Fruit fly (Drosophila melanogaster) whole organism, adult: Measurements from ENCODE around the gene fend.

Experiments
- Crg-1 ChIP-seq: fragments of 200-800 bp; sonication (Bioruptor generic); optimal IDR thresholded peaks from 2 replicates; lab custom pipeline; 2016; ENCODE audit warnings: missing biosample characterization, missing genetic modification characterization
- Hr96 ChIP-seq: fragments of 200-800 bp; sonication (Bioruptor generic); optimal IDR thresholded peaks from 2 replicates; lab custom pipeline; 2016; ENCODE audit warnings: missing biosample characterization, missing genetic modification characterization
- bab1 ChIP-seq: fragments of 200-800 bp; sonication (Bioruptor generic); optimal IDR thresholded peaks from 3 replicates; lab custom pipeline; 2019; ENCODE audit warnings: missing biosample characterization, mild to moderate bottlenecking, missing genetic modification characterization, moderate library complexity
- kay ChIP-seq: fragments of 200-800 bp; sonication (Bioruptor generic); peaks from one replicate; lab custom pipeline; 2016; ENCODE audit warnings: missing biosample characterization, missing genetic modification characterization, borderline replicate concordance
- ovo ChIP-seq: fragments of 200-800 bp; sonication (Bioruptor generic); optimal IDR thresholded peaks from 2 replicates; lab custom pipeline; 2016; ENCODE audit warnings: missing biosample characterization, missing genetic modification characterization

DNA sequence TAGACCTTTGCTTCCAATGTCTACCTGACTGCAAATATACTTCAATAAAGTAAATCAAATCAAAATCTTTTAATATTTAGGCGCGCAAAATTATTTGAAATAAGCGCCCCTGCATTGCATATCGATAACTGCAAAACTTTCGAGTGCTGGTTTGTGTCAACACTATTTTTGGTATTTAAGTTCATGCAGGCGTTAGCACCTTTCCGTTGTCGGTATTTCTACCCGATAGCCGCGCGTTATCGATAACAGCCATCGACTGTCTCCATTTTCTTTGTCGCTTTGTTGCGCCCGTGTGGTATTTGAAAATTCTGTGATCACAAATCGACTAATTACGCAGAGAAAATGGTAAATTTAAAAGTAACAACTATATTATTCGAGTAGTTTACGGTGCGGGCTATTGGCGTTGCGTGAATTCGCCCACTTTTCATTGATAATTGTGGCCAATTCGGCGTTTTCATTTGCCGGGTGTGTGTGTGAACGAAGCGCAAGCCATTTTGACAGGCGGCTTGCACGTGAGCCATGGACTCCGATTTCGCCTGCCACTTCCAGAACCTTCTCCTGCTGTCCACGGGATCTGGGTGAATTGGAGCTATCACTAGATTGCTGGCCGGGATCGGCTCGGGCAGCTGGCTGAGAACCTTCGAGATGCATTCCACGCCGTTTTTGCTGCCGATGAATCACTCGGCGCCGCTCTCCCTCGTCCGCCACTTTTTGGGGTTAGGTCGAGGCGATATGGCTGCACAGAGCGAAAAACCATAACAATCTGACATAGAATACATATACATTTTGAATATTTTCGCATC, 45.4 kb downstream of the fend start, which contains the start of gene CCT2:
- TF ChIP-seq Crg-1 (GFP tag; lab: Kevin White, UChicago), result no peak
- no peak for TF ChIP-seq Hr96
- TF ChIP-seq bab1 (GFP tag; lab: Kevin White, UChicago), result peak; percentile 55
- TF ChIP-seq kay (GFP tag; lab: Kevin White, UChicago), result peak; percentile 82
- TF ChIP-seq ovo (GFP tag; lab: Kevin White, UChicago), result no peak
